Fruit fly (Drosophila melanogaster): ENCODE measurements around the gene CG2116.

CG2116 gene

DNA sequence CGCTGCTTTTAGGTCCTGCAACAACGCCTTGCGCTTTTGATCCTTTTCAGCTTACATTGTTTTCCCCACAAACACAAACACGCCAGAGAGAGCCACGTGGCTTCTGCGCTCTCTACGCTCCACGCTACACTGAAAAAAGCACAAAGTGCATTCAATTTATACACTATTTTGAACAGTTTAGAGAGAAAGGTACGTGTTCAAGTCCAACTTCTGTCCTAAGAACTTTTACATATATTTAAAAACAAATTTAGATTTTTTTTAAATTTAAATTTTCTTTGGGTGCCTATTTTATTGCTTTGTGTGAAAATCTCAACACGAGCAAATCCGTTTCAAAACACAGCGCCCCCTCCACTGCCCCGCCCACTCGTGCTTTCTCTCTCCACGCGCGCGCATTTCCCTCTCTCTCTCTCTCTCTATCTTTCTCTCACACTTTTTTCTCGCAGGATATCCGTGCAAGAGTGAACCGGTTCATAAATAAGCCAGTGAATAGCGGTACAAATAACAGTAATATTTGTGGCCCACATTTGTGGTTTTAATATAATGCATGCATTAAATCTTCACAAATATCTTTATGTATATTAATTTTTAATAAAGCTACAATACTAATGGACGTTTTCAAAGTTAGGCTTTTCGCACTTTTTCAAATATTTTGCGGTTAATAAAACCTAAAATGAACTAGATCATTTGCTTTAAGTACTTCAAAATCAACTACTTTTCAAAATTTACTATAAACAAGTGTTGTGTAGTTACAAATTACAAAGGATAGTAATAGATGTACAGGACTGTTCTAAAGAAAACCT lies 29.4 kb upstream of the CG2116 start (continued):
- TF ChIP-seq CG3995 (GFP tag; optimal IDR thresholded peaks at IDR 0.05) = no peak
- TF ChIP-seq run (tag; optimal IDR thresholded peaks at IDR 0.05) = peak; percentile 74
- no peak for TF ChIP-seq zen2 (GFP tag; IDR thresholded peaks at IDR 0.05; ENCODE audit: partially characterized antibody)
- TF ChIP-seq D (optimal IDR thresholded peaks at IDR 0.05) = no peak
- peak; percentile 78 for TF ChIP-seq D (GFP tag; optimal IDR thresholded peaks at IDR 0.05)
- peak; percentile 68 for TF ChIP-seq CG12155 (GFP tag; optimal IDR thresholded peaks at IDR 0.05)
- TF ChIP-seq Dp (GFP tag; optimal IDR thresholded peaks at IDR 0.05) = no peak
- TF ChIP-seq sens-2 (GFP tag; IDR thresholded peaks at IDR 0.05) = peak; percentile 64
- TF ChIP-seq CG32772 (GFP tag; IDR thresholded peaks at IDR 0.05) = peak; percentile 87
- peak; percentile 46 for TF ChIP-seq gro (GFP tag; optimal IDR thresholded peaks at IDR 0.05)
- no peak for TF ChIP-seq shn (GFP tag; optimal IDR thresholded peaks at IDR 0.05)
- no peak for TF ChIP-seq grn (GFP tag; optimal IDR thresholded peaks at IDR 0.05)
- TF ChIP-seq sd (tag; optimal IDR thresholded peaks at IDR 0.05) = peak; percentile 39
- TF ChIP-seq ham (GFP tag; IDR thresholded peaks at IDR 0.05) = 0 out of 2 replicates have a peak, but pooled peaks have one; percentile 41
- peak; percentile 84 for TF ChIP-seq Hand (GFP tag; optimal IDR thresholded peaks at IDR 0.05)
- no peak for TF ChIP-seq Atf-2 (GFP tag; optimal IDR thresholded peaks at IDR 0.05)
- TF ChIP-seq CG12391 (tag; optimal IDR thresholded peaks at IDR 0.05) = peak; percentile 86
- TF ChIP-seq CG18764 (GFP tag; optimal IDR thresholded peaks at IDR 0.05) = peak; percentile 34
- peak; percentile 57 for TF ChIP-seq CG15011 (GFP tag; optimal IDR thresholded peaks at IDR 0.05)
- peak; percentile 76; the same call in 2 of the 3 replicates for TF ChIP-seq B-H1 (GFP tag; IDR thresholded peaks at IDR 0.05)
- peak; percentile 87 for TF ChIP-seq CG2678 (tag; optimal IDR thresholded peaks at IDR 0.05)
- peak; percentile 69 for TF ChIP-seq Chrac-16 (GFP tag; optimal IDR thresholded peaks at IDR 0.05)
- TF ChIP-seq Elba2 (GFP tag; optimal IDR thresholded peaks at IDR 0.05) = no peak
- peak; percentile 49; the same call in 1 of the 2 replicates for TF ChIP-seq CG10959 (GFP tag; IDR thresholded peaks at IDR 0.05)
- peak; percentile 67 for TF ChIP-seq CG34376 (GFP tag; optimal IDR thresholded peaks at IDR 0.05)
- TF ChIP-seq CG17612 (GFP tag; IDR thresholded peaks at IDR 0.05) = peak; percentile 68
- peak; percentile 49 for TF ChIP-seq jumu (GFP tag; optimal IDR thresholded peaks at IDR 0.05)
- TF ChIP-seq Opbp (GFP tag; IDR thresholded peaks at IDR 0.05; ENCODE audit: partially characterized antibody) = no peak
- TF ChIP-seq sim (GFP tag; IDR thresholded peaks at IDR 0.05) = peak; percentile 68
- TF ChIP-seq NK7.1 (GFP tag; optimal IDR thresholded peaks at IDR 0.05) = peak; percentile 40
- peak; percentile 85 for TF ChIP-seq zfh1 (GFP tag; IDR thresholded peaks at IDR 0.05)
- peak; percentile 31 for TF ChIP-seq CTCF (GFP tag; optimal IDR thresholded peaks at IDR 0.05)
- TF ChIP-seq sug (tag; optimal IDR thresholded peaks at IDR 0.05) = peak; percentile 47
- TF ChIP-seq z (GFP tag; IDR thresholded peaks at IDR 0.05) = no peak
- peak; percentile 70 for TF ChIP-seq Six4 (GFP tag; optimal IDR thresholded peaks at IDR 0.05)
- peak; percentile 87 for TF ChIP-seq caup (GFP tag; optimal IDR thresholded peaks at IDR 0.05; ENCODE audit: severe bottlenecking)
- TF ChIP-seq CG7839 (tag; optimal IDR thresholded peaks at IDR 0.05) = peak; percentile 90
- TF ChIP-seq Hsf (GFP tag; optimal IDR thresholded peaks at IDR 0.05) = peak; percentile 76
- TF ChIP-seq zfh2 (GFP tag; optimal IDR thresholded peaks at IDR 0.05) = peak; percentile 43
- TF ChIP-seq CG11247 (GFP tag; IDR thresholded peaks at IDR 0.05) = peak; percentile 81
- TF ChIP-seq bsh (GFP tag; optimal IDR thresholded peaks at IDR 0.05) = peak; percentile 62 to 90
- no peak for TF ChIP-seq CG7963 (GFP tag; IDR thresholded peaks at IDR 0.05; ENCODE audit: partially characterized antibody)
- TF ChIP-seq emc (GFP tag; optimal IDR thresholded peaks at IDR 0.05) = no peak
- TF ChIP-seq Atf3 (GFP tag; optimal IDR thresholded peaks at IDR 0.05) = no peak
- peak; percentile 47 for TF ChIP-seq CG17802 (tag; optimal IDR thresholded peaks at IDR 0.05)
- TF ChIP-seq CG5180 (GFP tag; optimal IDR thresholded peaks at IDR 0.05) = peak; percentile 65
- TF ChIP-seq CoRest (tag; optimal IDR thresholded peaks at IDR 0.05) = peak; percentile 77
- peak; percentile 81 for TF ChIP-seq CG6813 (GFP tag; optimal IDR thresholded peaks at IDR 0.05)
- peak; percentile 70 for TF ChIP-seq CG1233 (GFP tag; optimal IDR thresholded peaks at IDR 0.05)
- peak; percentile 85 for TF ChIP-seq CG10979 (tag; optimal IDR thresholded peaks at IDR 0.05)
